Fruit fly (Drosophila melanogaster): ENCODE data around the gene CG1324.

The CG1324 gene

dm6 chrX:20702904-20703303 is 32.9 kb downstream of the CG1324 start:
- TF ChIP-seq noc (tag; optimal IDR thresholded peaks at IDR 0.05), result no peak

- no peak for TF ChIP-seq noc (tag; optimal IDR thresholded peaks at IDR 0.05)
Observed at dm6 chrX:20693814-20694452, 41.8 kb downstream of the CG1324 start.

- no peak for TF ChIP-seq noc (tag; optimal IDR thresholded peaks at IDR 0.05)
Observed at dm6 chrX:20691213-20691612, 44.5 kb downstream of the CG1324 start.

dm6 chrX:20690454-20690853 is 45.3 kb downstream of the CG1324 start, which contains the start of gene run:
run (plus strand) TSS chrX:20690670.
- no peak for TF ChIP-seq noc (tag; optimal IDR thresholded peaks at IDR 0.05)

DNA sequence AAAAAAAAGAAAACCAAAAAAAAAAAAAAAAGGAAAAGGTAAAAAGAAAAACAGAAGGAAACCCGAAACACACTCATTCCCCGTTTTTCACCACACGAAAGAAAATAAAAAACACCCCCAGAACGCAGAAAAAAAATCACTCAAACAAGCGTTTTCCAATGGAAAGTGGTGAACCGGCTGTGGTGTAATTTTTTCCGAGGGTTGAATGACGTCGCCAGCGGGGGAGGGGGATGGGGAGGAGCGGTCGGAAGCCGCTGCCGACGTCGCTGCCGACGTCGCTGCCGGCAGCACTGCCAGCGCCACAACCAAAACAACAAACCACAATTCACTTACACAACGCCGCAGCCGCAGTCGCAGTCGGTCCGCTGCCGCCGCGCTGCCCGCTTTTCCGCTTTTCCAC is 46.3 kb downstream of the CG1324 start:
- no peak for TF ChIP-seq noc (tag; optimal IDR thresholded peaks at IDR 0.05)

dm6 chrX:20687252-20687651 is 48.5 kb downstream of the CG1324 start:
- TF ChIP-seq noc (tag; optimal IDR thresholded peaks at IDR 0.05), result no peak

All from whole organism, larva.